Worm (Caenorhabditis elegans): ENCODE measurements around the gene srg-15.

The srg-15 gene

DNA sequence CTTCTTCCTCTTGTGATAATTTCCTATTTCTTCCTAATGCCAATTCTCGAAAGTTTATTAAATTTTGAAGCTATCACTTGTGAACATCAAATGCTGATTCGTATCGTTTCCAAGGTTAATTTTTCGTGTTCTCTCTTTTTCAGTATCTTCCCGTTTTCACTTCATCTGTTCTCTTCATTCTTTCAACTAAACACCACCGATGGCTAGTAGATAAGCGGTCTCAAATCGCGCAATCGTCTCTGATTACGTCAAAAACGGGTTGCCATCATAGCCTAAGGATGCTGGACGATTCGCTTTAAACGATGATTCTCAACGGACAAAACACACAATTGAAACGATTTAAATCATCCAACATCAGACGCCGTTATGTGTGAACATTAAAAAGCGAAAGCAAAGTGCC, 7.4 kb upstream of the srg-15 start:
- TF ChIP-seq ama-1 (optimal IDR thresholded peaks at IDR 0.05) (no peak), mec-3 (tag; optimal IDR thresholded peaks at IDR 0.05; ENCODE audit: borderline replicate concordance) (no peak), ceh-48 (tag; optimal IDR thresholded peaks at IDR 0.05) (no peak), ceh-34 (tag; optimal IDR thresholded peaks at IDR 0.05) (no peak), C08G9.2 (tag; optimal IDR thresholded peaks at IDR 0.05) (no peak), ceh-9 (tag; optimal IDR thresholded peaks at IDR 0.05) (no peak), nhr-11 (tag; optimal IDR thresholded peaks at IDR 0.05) (no peak)

DNA sequence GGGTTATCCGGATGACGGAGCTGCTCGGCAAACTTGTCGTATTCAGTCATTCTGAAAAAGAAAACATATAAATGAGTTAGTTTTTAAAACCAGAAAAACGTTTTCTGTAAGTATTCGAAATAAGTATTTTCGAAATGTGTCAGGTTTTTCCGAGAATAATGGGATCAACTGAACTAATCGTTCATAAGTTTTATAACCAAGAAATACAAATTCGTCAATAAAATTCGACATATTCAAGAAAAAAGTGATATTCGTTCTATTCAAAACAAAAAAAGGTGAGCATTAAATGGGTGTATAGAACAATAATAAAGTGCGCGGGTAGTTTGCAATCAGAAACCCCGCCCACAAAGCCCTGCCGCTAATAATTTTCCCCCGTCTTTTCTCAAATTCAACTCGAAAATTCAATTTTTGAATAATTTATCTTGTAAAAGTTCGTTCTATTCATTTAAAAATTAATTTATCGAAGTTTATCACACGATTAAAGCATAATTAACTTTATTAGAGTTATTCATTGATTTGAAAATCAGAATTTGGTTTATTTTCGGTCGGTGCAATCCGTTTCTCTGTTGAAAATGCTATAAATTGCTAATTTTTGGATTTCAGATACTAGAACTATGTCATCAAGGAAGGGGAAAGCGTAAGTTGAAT, 6.1 kb upstream of the srg-15 start, which contains the start of the genes cyn-11 and T01B7.5:
cyn-11 (minus strand) TSS at position 51 of the 648 bp plus-strand sequence.
T01B7.5 (plus strand) TSS at position 598 of the 648 bp plus-strand sequence.
- TF ChIP-seq unc-55 (GFP tag; optimal IDR thresholded peaks at IDR 0.05) (no peak), elt-4 (tag; optimal IDR thresholded peaks at IDR 0.05) (no peak), ceh-22 (tag; optimal IDR thresholded peaks at IDR 0.05) (no peak), ahr-1 (tag; optimal IDR thresholded peaks at IDR 0.05) (no peak), sox-2 (GFP tag; IDR thresholded peaks at IDR 0.05) (no peak; the same call in 1 of the 2 replicates), unc-86 (tag; optimal IDR thresholded peaks at IDR 0.05) (peak; percentile 41), hlh-6 (tag; optimal IDR thresholded peaks at IDR 0.05) (no peak), K02D7.2 (tag; optimal IDR thresholded peaks at IDR 0.05) (no peak), dmd-4 (tag; optimal IDR thresholded peaks at IDR 0.05; ENCODE audit: borderline replicate concordance) (no peak), fkh-10 (GFP tag; optimal IDR thresholded peaks at IDR 0.05) (no peak), gmeb-2 (tag; optimal IDR thresholded peaks at IDR 0.05) (no peak), Y22D7AL.16 (tag; optimal IDR thresholded peaks at IDR 0.05) (no peak), nhr-232 (tag; optimal IDR thresholded peaks at IDR 0.05) (no peak), lin-11 (tag; optimal IDR thresholded peaks at IDR 0.05) (no peak), T23F11.4 (GFP tag; optimal IDR thresholded peaks at IDR 0.05) (no peak), pros-1 (tag; optimal IDR thresholded peaks at IDR 0.05) (no peak), C38D4.7 (GFP tag; optimal IDR thresholded peaks at IDR 0.05) (no peak), ceh-31 (tag; optimal IDR thresholded peaks at IDR 0.05) (peak; percentile 18), pag-3 (tag; optimal IDR thresholded peaks at IDR 0.05; ENCODE audit: borderline replicate concordance) (no peak), fax-1 (tag; optimal IDR thresholded peaks at IDR 0.05) (no peak), pax-1 (tag; optimal IDR thresholded peaks at IDR 0.05) (no peak), hlh-30 (tag; optimal IDR thresholded peaks at IDR 0.05; ENCODE audit: insufficient read depth) (no peak), ceh-14 (tag; optimal IDR thresholded peaks at IDR 0.05) (peak; percentile 20), fkh-6 (tag; optimal IDR thresholded peaks at IDR 0.05) (no peak), ceh-9 (tag; optimal IDR thresholded peaks at IDR 0.05) (no peak), F13H6.1 (tag; optimal IDR thresholded peaks at IDR 0.05) (no peak), tbx-7 (tag; optimal IDR thresholded peaks at IDR 0.05) (no peak), ceh-30 (tag; optimal IDR thresholded peaks at IDR 0.05) (no peak), pqm-1 (tag; optimal IDR thresholded peaks at IDR 0.05) (no peak), tbx-2 (tag; optimal IDR thresholded peaks at IDR 0.05) (peak; percentile 45), odd-2 (tag; optimal IDR thresholded peaks at IDR 0.05) (no peak), ceh-45 (GFP tag; IDR thresholded peaks at IDR 0.05) (no peak), ceh-2 (tag; optimal IDR thresholded peaks at IDR 0.05) (peak; percentile 22), K09A11.1 (tag; optimal IDR thresholded peaks at IDR 0.05; ENCODE audit: insufficient read depth) (peak; percentile 70), ama-1 (optimal IDR thresholded peaks at IDR 0.05) (no peak), ttx-3 (tag; optimal IDR thresholded peaks at IDR 0.05) (peak; percentile 25), hlh-13 (GFP tag; optimal IDR thresholded peaks at IDR 0.05) (no peak), nfya-1 (tag; optimal IDR thresholded peaks at IDR 0.05) (peak; percentile 27), rnt-1 (tag; optimal IDR thresholded peaks at IDR 0.05) (no peak), eyg-1 (tag; optimal IDR thresholded peaks at IDR 0.05) (peak; percentile 46), pha-2 (tag; optimal IDR thresholded peaks at IDR 0.05) (no peak), C08G9.2 (tag; optimal IDR thresholded peaks at IDR 0.05) (no peak), unc-42 (tag; optimal IDR thresholded peaks at IDR 0.05) (peak; percentile 73), ets-4 (tag; optimal IDR thresholded peaks at IDR 0.05) (no peak), madf-2 (tag; optimal IDR thresholded peaks at IDR 0.05) (no peak), ceh-34 (tag; optimal IDR thresholded peaks at IDR 0.05) (peak; percentile 6), ceh-18 (tag; optimal IDR thresholded peaks at IDR 0.05) (no peak), pat-9 (tag; optimal IDR thresholded peaks at IDR 0.05) (no peak)

All from whole organism, late embryonic.